Worm (Caenorhabditis elegans) whole organism, young adult: ENCODE data around the gene abu-5.

Experiments
- B0261.1 ChIP-seq: sonication (generic microtip); optimal IDR thresholded peaks from 2 replicates; lab custom pipeline; 2016; ENCODE audit warnings: mild to moderate bottlenecking, missing genetic modification characterization, moderate library complexity, missing compliant biosample characterization
- C06A6.2 ChIP-seq: fragments of 200-800 bp; sonication (Bioruptor generic); conservative IDR thresholded peaks from 2 replicates; pipeline ENCODE4 v1.3.6; 2022; ENCODE audit warnings: missing genetic modification characterization, missing compliant biosample characterization
- D2030.7 ChIP-seq: fragments of 200-800 bp; sonication (Bioruptor generic); IDR thresholded peaks from 2 replicates; pipeline ENCODE4 v1.3.6; 2022; ENCODE audit warnings: missing genetic modification reagents, missing genetic modification characterization, missing compliant biosample characterization
- F33H1.4 ChIP-seq: fragments of 200-800 bp; sonication (Bioruptor generic); IDR thresholded peaks from 2 replicates; pipeline ENCODE4 v1.3.6; 2022; ENCODE audit warnings: missing genetic modification reagents, missing genetic modification characterization, missing compliant biosample characterization
- F57C9.4 ChIP-seq: sonication (generic microtip); optimal IDR thresholded peaks from 2 replicates; lab custom pipeline; 2017; ENCODE audit warnings: mild to moderate bottlenecking, missing genetic modification characterization, missing compliant biosample characterization
- Y67H2A.10 ChIP-seq: fragments of 200-800 bp; sonication (Bioruptor generic); conservative IDR thresholded peaks from 2 replicates; pipeline ENCODE4 v1.3.6; 2022; ENCODE audit warnings: missing genetic modification reagents, missing genetic modification characterization, missing compliant biosample characterization
- ZK185.1 ChIP-seq: sonication (generic microtip); optimal IDR thresholded peaks from 2 replicates; lab custom pipeline; 2016; ENCODE audit warnings: mild to moderate bottlenecking, missing genetic modification characterization, missing compliant biosample characterization; ENCODE audit not compliant: poor library complexity, severe bottlenecking
- aptf-2 ChIP-seq: fragments of 200-800 bp; sonication (Bioruptor generic); conservative IDR thresholded peaks from 2 replicates; pipeline ENCODE4 v1.3.6; 2022; ENCODE audit warnings: missing genetic modification reagents, missing genetic modification characterization, missing compliant biosample characterization
- attf-3 ChIP-seq: fragments of 200-800 bp; sonication (Bioruptor generic); conservative IDR thresholded peaks from 2 replicates; pipeline ENCODE4 v1.3.6; 2022; ENCODE audit warnings: missing genetic modification reagents, missing genetic modification characterization, missing compliant biosample characterization
- attf-6 ChIP-seq: fragments of 200-800 bp; sonication (Bioruptor generic); IDR thresholded peaks from 2 replicates; pipeline ENCODE4 v1.3.6; 2022; ENCODE audit warnings: missing genetic modification reagents, missing genetic modification characterization, missing compliant biosample characterization
- bed-1 ChIP-seq: fragments of 200-800 bp; sonication (Bioruptor generic); IDR thresholded peaks from 2 replicates; pipeline ENCODE4 v1.3.6; 2022; ENCODE audit warnings: missing genetic modification reagents, missing genetic modification characterization, missing compliant biosample characterization
- ceh-100 ChIP-seq: fragments of 200-800 bp; sonication (Bioruptor generic); IDR thresholded peaks from 2 replicates; pipeline ENCODE4 v1.3.6; 2022; ENCODE audit warnings: missing genetic modification reagents, missing genetic modification characterization, missing compliant biosample characterization
- ceh-79 ChIP-seq: sonication (generic microtip); optimal IDR thresholded peaks from 2 replicates; lab custom pipeline; 2017; ENCODE audit warnings: mild to moderate bottlenecking, missing genetic modification characterization, missing compliant biosample characterization
- ceh-91 ChIP-seq: fragments of 200-800 bp; sonication (Bioruptor generic); IDR thresholded peaks from 2 replicates; pipeline ENCODE4 v1.3.6; 2022; ENCODE audit warnings: missing genetic modification reagents, missing genetic modification characterization, missing compliant biosample characterization
- dpl-1 ChIP-seq: fragments of 150-350 bp; optimal IDR thresholded peaks from 2 replicates; lab custom pipeline; 2014; ENCODE audit warnings: missing biosample characterization, missing genetic modification reagents, missing genetic modification characterization
- egrh-3 ChIP-seq: fragments of 200-800 bp; sonication (Bioruptor generic); IDR thresholded peaks from 2 replicates; pipeline ENCODE4 v1.3.6; 2022; ENCODE audit warnings: missing genetic modification reagents, missing genetic modification characterization, missing compliant biosample characterization
- ets-4 ChIP-seq: fragments of 200-800 bp; sonication (Bioruptor generic); optimal IDR thresholded peaks from 2 replicates; lab custom pipeline; 2018; ENCODE audit warnings: mild to moderate bottlenecking, missing genetic modification characterization, missing compliant biosample characterization
- hlh-26 ChIP-seq: fragments of 200-800 bp; sonication (Bioruptor generic); conservative IDR thresholded peaks from 2 replicates; pipeline ENCODE4 v1.3.6; 2022; ENCODE audit warnings: missing genetic modification reagents, missing genetic modification characterization, missing compliant biosample characterization
- lag-1 ChIP-seq: fragments of 200-800 bp; sonication (Bioruptor generic); IDR thresholded peaks from 2 replicates; pipeline ENCODE4 v1.3.6; 2022; ENCODE audit warnings: missing genetic modification reagents, missing genetic modification characterization, missing compliant biosample characterization
- let-526 ChIP-seq: fragments of 200-800 bp; sonication (Bioruptor generic); IDR thresholded peaks from 2 replicates; pipeline ENCODE4 v1.3.6; 2022; ENCODE audit warnings: missing genetic modification reagents, missing genetic modification characterization, missing compliant biosample characterization
- let-607 ChIP-seq, 2 experiments: fragments of 200-800 bp in 1 of 2; sonication (Bioruptor generic) in 1 of 2; sonication (generic microtip) in 1 of 2; optimal IDR thresholded peaks; 2 replicates each; lab custom pipeline; 2016 to 2018; ENCODE audit warnings: mild to moderate bottlenecking in 2 of 2, missing compliant biosample characterization in 2 of 2, missing genetic modification characterization in 2 of 2, moderate library complexity in 2 of 2, missing genotype in 1 of 2
- lir-1 ChIP-seq: fragments of 200-800 bp; sonication (Bioruptor generic); conservative IDR thresholded peaks from 2 replicates; pipeline ENCODE4 v1.3.6; 2022; ENCODE audit warnings: missing genetic modification reagents, missing genetic modification characterization, missing compliant biosample characterization
- madf-10 ChIP-seq: sonication (generic microtip); optimal IDR thresholded peaks from 2 replicates; lab custom pipeline; 2016; ENCODE audit warnings: mild to moderate bottlenecking, missing genetic modification characterization, missing compliant biosample characterization
- madf-6 ChIP-seq: fragments of 200-800 bp; sonication (Bioruptor generic); IDR thresholded peaks from 2 replicates; pipeline ENCODE4 v1.3.6; 2022; ENCODE audit warnings: missing genetic modification reagents, missing genetic modification characterization, missing compliant biosample characterization
- mel-28 ChIP-seq: sonication (generic microtip); optimal IDR thresholded peaks from 2 replicates; lab custom pipeline; 2016; ENCODE audit warnings: borderline replicate concordance, mild to moderate bottlenecking, missing genetic modification characterization, missing compliant biosample characterization
- mes-4 ChIP-seq: sonication (generic microtip); optimal IDR thresholded peaks from 2 replicates; lab custom pipeline; 2016; ENCODE audit warnings: missing genotype, missing genetic modification characterization, missing compliant biosample characterization
- nfyb-1 ChIP-seq: fragments of 200-800 bp; sonication (Bioruptor generic); IDR thresholded peaks from 2 replicates; pipeline ENCODE4 v1.3.6; 2022; ENCODE audit warnings: missing genetic modification reagents, missing genetic modification characterization, missing compliant biosample characterization
- nhr-80 ChIP-seq: sonication (generic microtip); optimal IDR thresholded peaks from 2 replicates; lab custom pipeline; 2016; ENCODE audit warnings: missing genetic modification characterization, missing compliant biosample characterization
- nhr-90 ChIP-seq: sonication (generic microtip); optimal IDR thresholded peaks from 2 replicates; lab custom pipeline; 2016; ENCODE audit warnings: missing genotype, mild to moderate bottlenecking, missing genetic modification characterization, missing compliant biosample characterization
- rcor-1 ChIP-seq: fragments of 200-800 bp; sonication (Bioruptor generic); IDR thresholded peaks from 2 replicates; pipeline ENCODE4 v1.3.6; 2022; ENCODE audit warnings: missing genetic modification reagents, missing genetic modification characterization, missing compliant biosample characterization
- rpc-1 ChIP-seq, 2 experiments: fragments of 150-350 bp in 1 of 2; sonication (generic microtip) in 1 of 2; optimal IDR thresholded peaks; 2 replicates each; lab custom pipeline; 2014 to 2018; ENCODE audit warnings: missing biosample characterization in 1 of 2, missing genetic modification characterization in 1 of 2, missing genetic modification reagents in 1 of 2, missing genotype in 1 of 2
- snpc-1.3 ChIP-seq: sonication (generic microtip); optimal IDR thresholded peaks from 2 replicates; lab custom pipeline; 2017; ENCODE audit warnings: missing genetic modification characterization, mild to moderate bottlenecking, missing compliant biosample characterization, antibody characterized with exemption, moderate library complexity, missing genotype, missing genetic modification reagents; ENCODE audit not compliant: insufficient read depth
- snpc-4 ChIP-seq, 5 experiments: fragments of 150-350 bp in 1 of 5; sonication (generic microtip) in 4 of 5; optimal IDR thresholded peaks; 2 replicates each; lab custom pipeline; 2014 to 2018; ENCODE audit warnings: missing genetic modification characterization in 5 of 5, missing biosample characterization in 3 of 5, antibody characterized with exemption in 2 of 5, mild to moderate bottlenecking in 2 of 5, missing compliant biosample characterization in 2 of 5, missing genotype in 2 of 5, moderate library complexity in 2 of 5, missing genetic modification reagents in 1 of 5
- sptf-2 ChIP-seq: fragments of 200-800 bp; sonication (Bioruptor generic); optimal IDR thresholded peaks from 2 replicates; lab custom pipeline; 2018; ENCODE audit warnings: mild to moderate bottlenecking, missing genetic modification characterization, missing compliant biosample characterization
- tbp1 ChIP-seq: fragments of 200-800 bp; sonication (Bioruptor generic); optimal IDR thresholded peaks from 2 replicates; lab custom pipeline; 2018; ENCODE audit warnings: mild to moderate bottlenecking, missing genetic modification characterization, missing compliant biosample characterization
- zim-3 ChIP-seq: sonication (generic microtip); optimal IDR thresholded peaks from 2 replicates; lab custom pipeline; 2017; ENCODE audit warnings: mild to moderate bottlenecking, missing genetic modification characterization, moderate library complexity, missing compliant biosample characterization
- ztf-26 ChIP-seq: sonication (generic microtip); optimal IDR thresholded peaks from 2 replicates; lab custom pipeline; 2017; ENCODE audit warnings: missing genetic modification characterization, missing compliant biosample characterization

The abu-5 gene

ce11 chrIV:15604194-15604593 lies 13.7 kb downstream of the abu-5 start (continued):
- TF ChIP-seq bed-1 (GFP tag; lab: Robert Waterston, UW) (no peak), ets-4 (no peak), Y67H2A.10 (no peak), let-607 (tag; optimal IDR thresholded peaks at IDR 0.05; lab: Kevin White, UChicago) (peak in 1 of 2 experiments; percentile 18), hlh-26 (no peak), nhr-80 (no peak), C06A6.2 (no peak), lir-1 (GFP tag; lab: Robert Waterston, UW) (no peak), ceh-91 (GFP tag; lab: Robert Waterston, UW) (no peak), attf-6 (GFP tag; lab: Robert Waterston, UW) (peak; percentile 98), rpc-1 (optimal IDR thresholded peaks at IDR 0.05; lab: Kevin White, UChicago) (peak; percentile 64), rpc-1 (tag; optimal IDR thresholded peaks at IDR 0.05; lab: Kevin White, UChicago) (peak; percentile 69), ZK185.1 (peak; percentile 8), nfyb-1 (GFP tag; lab: Robert Waterston, UW) (no peak), snpc-1.3 (tag; lab: Kevin White, UChicago) (peak; percentile 59), ztf-26 (tag; lab: Kevin White, UChicago) (no peak), sptf-2 (GFP tag; lab: Kevin White, UChicago) (no peak), zim-3 (no peak), rcor-1 (peak; percentile 45; the same call in 1 of the 2 replicates), madf-10 (tag; lab: Kevin White, UChicago) (no peak), tbp1 (GFP tag; lab: Kevin White, UChicago) (peak; percentile 93), D2030.7 (peak; percentile 48), mel-28 (no peak), let-526 (GFP tag; lab: Robert Waterston, UW) (no peak), egrh-3 (GFP tag; lab: Robert Waterston, UW) (no peak), ceh-79 (tag; lab: Kevin White, UChicago) (no peak), attf-3 (no peak), ceh-100 (GFP tag; lab: Robert Waterston, UW) (no peak), madf-6 (GFP tag; lab: Robert Waterston, UW) (0 out of 2 replicates have a peak, but pooled peaks have one; percentile 40), aptf-2 (no peak), mes-4 (no peak), F33H1.4 (GFP tag; lab: Robert Waterston, UW) (no peak), F57C9.4 (tag; lab: Kevin White, UChicago) (no peak), snpc-4 (GFP tag; optimal IDR thresholded peaks at IDR 0.05; lab: Kevin White, UChicago) (peak; percentile 94), snpc-4 (tag; optimal IDR thresholded peaks at IDR 0.05; lab: Kevin White, UChicago) (peak; percentile 93 to 98 (median 96)), nhr-90 (tag; lab: Kevin White, UChicago) (no peak), B0261.1 (peak; percentile 72)
- TF ChIP-seq, all 124 proteins: peak for 14

- TF ChIP-seq mel-28 (no peak), dpl-1 (no peak), attf-6 (GFP tag; lab: Robert Waterston, UW) (peak; percentile 70), ets-4 (no peak), lag-1 (GFP tag; lab: Robert Waterston, UW) (no peak), snpc-4 (GFP tag; optimal IDR thresholded peaks at IDR 0.05; lab: Kevin White, UChicago) (no peak), snpc-4 (tag; optimal IDR thresholded peaks at IDR 0.05; lab: Kevin White, UChicago) (peak in 3 of 4 experiments; percentile 58 to 67 (median 60))
Measured at ce11 chrIV:15606396-15606795, 15.9 kb downstream of the abu-5 start.
